Worm (Caenorhabditis elegans) whole organism, mixed stage, embryonic: ENCODE data around the gene old-2.
A peak's percentile ranks its signal among the peaks of the same experiment; 100 is the strongest.

Experiments
- bed-3 ChIP-seq: fragments of 200-800 bp; sonication (Bioruptor generic); optimal IDR thresholded peaks from 3 replicates; lab custom pipeline; 2018; ENCODE audit warnings: mild to moderate bottlenecking, missing genetic modification characterization, moderate library complexity, missing compliant biosample characterization
- blmp-1 ChIP-seq: fragments of 150-350 bp; optimal IDR thresholded peaks from 2 replicates; lab custom pipeline; 2014; ENCODE audit warnings: missing biosample characterization, missing genetic modification characterization
- ceh-39 ChIP-seq: fragments of 150-350 bp; optimal IDR thresholded peaks from 2 replicates; lab custom pipeline; 2014; ENCODE audit warnings: missing biosample characterization, missing genetic modification characterization
- ceh-43 ChIP-seq: fragments of 200-800 bp; sonication (Bioruptor generic); optimal IDR thresholded peaks from 2 replicates; lab custom pipeline; 2018; ENCODE audit warnings: mild to moderate bottlenecking, missing genetic modification characterization, moderate library complexity, missing compliant biosample characterization
- ceh-83 ChIP-seq: fragments of 200-800 bp; sonication (Bioruptor generic); optimal IDR thresholded peaks from 2 replicates; lab custom pipeline; 2018; ENCODE audit warnings: mild to moderate bottlenecking, missing genetic modification characterization, missing compliant biosample characterization
- ces-1 ChIP-seq: fragments of 150-350 bp; optimal IDR thresholded peaks from 2 replicates; lab custom pipeline; 2014; ENCODE audit warnings: missing biosample characterization, missing genetic modification reagents, missing genetic modification characterization
- cnd-1 ChIP-seq: fragments of 200-800 bp; sonication (Bioruptor generic); optimal IDR thresholded peaks from 2 replicates; lab custom pipeline; 2018; ENCODE audit warnings: mild to moderate bottlenecking, missing genetic modification characterization, missing compliant biosample characterization
- drap-1 ChIP-seq: fragments of 200-800 bp; sonication (Bioruptor generic); optimal IDR thresholded peaks from 3 replicates; lab custom pipeline; 2018; ENCODE audit warnings: mild to moderate bottlenecking, missing genetic modification characterization, missing compliant biosample characterization
- elt-1 ChIP-seq: sonication (generic microtip); optimal IDR thresholded peaks from 2 replicates; lab custom pipeline; 2017; ENCODE audit warnings: missing genetic modification characterization, mild to moderate bottlenecking, missing compliant biosample characterization, antibody characterized with exemption, moderate library complexity, borderline replicate concordance; ENCODE audit not compliant: insufficient read depth
- elt-3 ChIP-seq: fragments of 150-350 bp; optimal IDR thresholded peaks from 2 replicates; lab custom pipeline; 2014; ENCODE audit warnings: missing biosample characterization, missing genetic modification characterization
- flh-1 ChIP-seq: fragments of 200-800 bp; sonication (Bioruptor generic); optimal IDR thresholded peaks from 2 replicates; lab custom pipeline; 2018; ENCODE audit warnings: mild to moderate bottlenecking, missing genetic modification characterization, moderate library complexity, missing compliant biosample characterization
- ham-2 ChIP-seq: fragments of 200-800 bp; sonication (Bioruptor generic); optimal IDR thresholded peaks from 2 replicates; lab custom pipeline; 2018; ENCODE audit warnings: mild to moderate bottlenecking, missing genetic modification characterization, missing compliant biosample characterization
- hlh-1 ChIP-seq: fragments of 150-350 bp; optimal IDR thresholded peaks from 2 replicates; lab custom pipeline; 2014; ENCODE audit warnings: missing biosample characterization, missing genetic modification reagents, missing genetic modification characterization
- lin-13 ChIP-seq: fragments of 150-350 bp; optimal IDR thresholded peaks from 2 replicates; lab custom pipeline; 2014; ENCODE audit warnings: missing biosample characterization, missing genetic modification characterization
- lin-32 ChIP-seq: fragments of 200-800 bp; sonication (Bioruptor generic); optimal IDR thresholded peaks from 2 replicates; lab custom pipeline; 2018; ENCODE audit warnings: mild to moderate bottlenecking, missing genetic modification characterization, missing compliant biosample characterization
- lsy-2 ChIP-seq: fragments of 150-350 bp; optimal IDR thresholded peaks from 2 replicates; lab custom pipeline; 2014; ENCODE audit warnings: missing biosample characterization, missing genetic modification characterization
- mab-5 ChIP-seq: fragments of 150-350 bp; optimal IDR thresholded peaks from 2 replicates; lab custom pipeline; 2014; ENCODE audit warnings: missing biosample characterization, missing genetic modification characterization
- mep-1 ChIP-seq: fragments of 150-350 bp; optimal IDR thresholded peaks from 2 replicates; lab custom pipeline; 2017; ENCODE audit warnings: missing biosample characterization, missing genetic modification reagents, missing genetic modification characterization, inconsistent platforms
- mls-2 ChIP-seq: sonication (generic microtip); optimal IDR thresholded peaks from 2 replicates; lab custom pipeline; 2016; ENCODE audit warnings: mild to moderate bottlenecking, missing genetic modification characterization, moderate library complexity, missing compliant biosample characterization
- nhr-12 ChIP-seq: fragments of 150-350 bp; optimal IDR thresholded peaks from 2 replicates; lab custom pipeline; 2014; ENCODE audit warnings: missing biosample characterization, missing genetic modification characterization
- nhr-2 ChIP-seq: fragments of 150-350 bp; optimal IDR thresholded peaks from 2 replicates; lab custom pipeline; 2014; ENCODE audit warnings: missing biosample characterization, missing genetic modification characterization
- nhr-237 ChIP-seq: fragments of 150-350 bp; optimal IDR thresholded peaks from 2 replicates; lab custom pipeline; 2014; ENCODE audit warnings: missing biosample characterization, missing genetic modification characterization
- nhr-28 ChIP-seq: fragments of 150-350 bp; optimal IDR thresholded peaks from 2 replicates; lab custom pipeline; 2014; ENCODE audit warnings: missing biosample characterization, missing genetic modification characterization
- nhr-76 ChIP-seq: sonication (generic microtip); optimal IDR thresholded peaks from 2 replicates; lab custom pipeline; 2017; ENCODE audit warnings: missing biosample characterization, missing genetic modification characterization
- pha-4 ChIP-seq: fragments of 150-350 bp; optimal IDR thresholded peaks from 2 replicates; lab custom pipeline; 2018; ENCODE audit warnings: missing biosample characterization, missing genetic modification reagents, missing genetic modification characterization
- sem-2 ChIP-seq: fragments of 200-800 bp; sonication (Bioruptor generic); optimal IDR thresholded peaks from 2 replicates; lab custom pipeline; 2018; ENCODE audit warnings: mild to moderate bottlenecking, missing genetic modification characterization, missing compliant biosample characterization
- snpc-4 ChIP-seq: fragments of 150-350 bp; optimal IDR thresholded peaks from 2 replicates; lab custom pipeline; 2014; ENCODE audit warnings: missing biosample characterization, missing genetic modification characterization
- sptf-1 ChIP-seq: sonication (generic microtip); optimal IDR thresholded peaks from 2 replicates; lab custom pipeline; 2017; ENCODE audit warnings: mild to moderate bottlenecking, missing genetic modification characterization, moderate library complexity, missing compliant biosample characterization
- tbx-8 ChIP-seq: fragments of 200-800 bp; sonication (Bioruptor generic); optimal IDR thresholded peaks from 2 replicates; lab custom pipeline; 2018; ENCODE audit warnings: mild to moderate bottlenecking, missing genetic modification characterization, moderate library complexity, missing compliant biosample characterization
- unc-120 ChIP-seq: sonication (generic microtip); optimal IDR thresholded peaks from 2 replicates; lab custom pipeline; 2017; ENCODE audit warnings: missing genetic modification characterization, missing compliant biosample characterization; ENCODE audit not compliant: poor library complexity, severe bottlenecking
- unc-39 ChIP-seq: fragments of 150-350 bp; optimal IDR thresholded peaks from 2 replicates; lab custom pipeline; 2014; ENCODE audit warnings: missing biosample characterization, missing genetic modification characterization
- zip-8 ChIP-seq: fragments of 150-350 bp; optimal IDR thresholded peaks from 2 replicates; lab custom pipeline; 2014; ENCODE audit warnings: missing biosample characterization, missing genetic modification characterization
- ztf-11 ChIP-seq: fragments of 150-350 bp; optimal IDR thresholded peaks from 2 replicates; lab custom pipeline; 2014; ENCODE audit warnings: missing biosample characterization, missing genetic modification characterization

old-2 gene

DNA sequence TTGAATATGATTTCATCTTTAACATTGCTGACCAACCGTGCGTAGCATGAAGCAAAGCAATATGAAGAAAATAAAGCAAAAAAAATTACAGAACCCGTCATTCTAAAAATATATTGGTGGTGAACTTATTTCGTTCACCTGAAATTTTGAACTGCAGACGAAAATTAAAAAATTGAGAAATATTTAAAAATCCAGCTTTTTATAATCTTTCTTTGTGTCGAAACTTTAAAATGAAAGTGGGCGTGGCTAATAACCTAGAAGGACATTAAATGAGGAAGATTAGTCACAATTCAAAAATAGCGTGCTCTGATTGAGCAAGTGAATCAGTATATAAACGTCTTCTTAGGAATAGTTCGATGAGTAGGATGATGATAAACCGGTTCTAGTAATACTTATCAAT lies at the start of gene old-2:
Gene old-2, minus strand, starts transcription at position 101 of the 400 bp plus-strand sequence.
- TF ChIP-seq zip-8 (tag; lab: Kevin White, UChicago): no peak

DNA sequence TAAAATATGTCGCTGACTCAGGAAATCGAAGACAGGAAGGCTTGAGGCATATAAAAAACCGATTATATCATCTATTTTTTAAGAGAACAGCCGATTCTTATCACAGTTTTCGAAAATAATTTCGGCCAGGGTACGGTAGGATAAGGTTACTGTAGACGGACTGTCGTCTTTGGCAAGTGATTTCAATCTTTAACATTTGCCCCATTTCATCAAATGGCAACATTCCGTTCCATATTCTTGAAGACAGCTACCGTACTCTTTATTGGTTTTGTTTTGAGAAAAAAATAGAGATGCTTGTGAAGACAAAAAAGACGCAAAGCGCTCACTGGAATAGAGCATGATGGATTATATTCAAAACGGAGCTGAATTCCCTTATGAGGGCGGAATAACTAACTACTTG lies 49.3 kb upstream of the old-2 start:
- TF ChIP-seq nhr-12 (tag; lab: Kevin White, UChicago): no peak
- TF ChIP-seq mab-5 (tag; lab: Kevin White, UChicago): no peak
- no peak for TF ChIP-seq mep-1 (tag; lab: Kevin White, UChicago)
- TF ChIP-seq sem-2 (GFP tag; lab: Kevin White, UChicago): no peak
- no peak for TF ChIP-seq hlh-1 (tag; lab: Kevin White, UChicago)
- no peak for TF ChIP-seq mls-2 (tag; lab: Kevin White, UChicago)
- no peak for TF ChIP-seq bed-3 (GFP tag; lab: Kevin White, UChicago)
- no peak for TF ChIP-seq blmp-1
- no peak for TF ChIP-seq lin-13 (tag; lab: Kevin White, UChicago)
- TF ChIP-seq elt-3 (tag; lab: Kevin White, UChicago): no peak
- no peak for TF ChIP-seq nhr-2
- TF ChIP-seq lin-32 (GFP tag; lab: Kevin White, UChicago): no peak
- no peak for TF ChIP-seq unc-120 (tag; lab: Kevin White, UChicago)
- TF ChIP-seq unc-39 (tag; lab: Kevin White, UChicago): no peak
- TF ChIP-seq zip-8 (tag; lab: Kevin White, UChicago): no peak
- no peak for TF ChIP-seq lsy-2 (tag; lab: Kevin White, UChicago)

DNA sequence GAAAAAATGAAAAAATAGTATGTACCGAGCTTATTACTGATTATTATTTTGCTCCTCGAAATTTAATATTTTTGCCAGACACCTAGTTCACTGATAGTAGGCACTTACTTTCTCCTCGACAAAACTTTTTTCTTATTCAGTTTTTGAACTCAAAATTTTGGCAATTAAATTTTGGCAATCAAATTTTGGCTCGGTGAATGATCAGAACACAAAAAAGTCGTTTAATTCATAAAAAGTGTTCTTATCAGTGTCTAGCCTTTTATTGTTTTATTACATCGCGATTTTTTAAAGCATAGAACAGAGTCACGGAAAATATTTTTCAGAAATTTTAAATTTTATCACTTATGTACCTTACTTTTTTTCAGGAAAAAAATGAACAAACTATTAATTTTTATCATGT lies 45.8 kb upstream of the old-2 start:
- no peak for TF ChIP-seq drap-1 (GFP tag; lab: Kevin White, UChicago)
- TF ChIP-seq ces-1 (GFP tag; lab: Kevin White, UChicago): no peak
- TF ChIP-seq flh-1 (GFP tag; lab: Kevin White, UChicago): no peak
- no peak for TF ChIP-seq bed-3 (GFP tag; lab: Kevin White, UChicago)
- TF ChIP-seq ceh-39 (tag; lab: Kevin White, UChicago): no peak
- TF ChIP-seq zip-8 (tag; lab: Kevin White, UChicago): no peak
- TF ChIP-seq cnd-1: no peak
- TF ChIP-seq sem-2 (GFP tag; lab: Kevin White, UChicago): no peak
- no peak for TF ChIP-seq pha-4 (tag; lab: Kevin White, UChicago)
- no peak for TF ChIP-seq mep-1 (tag; lab: Kevin White, UChicago)
- TF ChIP-seq lin-32 (GFP tag; lab: Kevin White, UChicago): no peak
- TF ChIP-seq ceh-43 (GFP tag; lab: Kevin White, UChicago): no peak

DNA sequence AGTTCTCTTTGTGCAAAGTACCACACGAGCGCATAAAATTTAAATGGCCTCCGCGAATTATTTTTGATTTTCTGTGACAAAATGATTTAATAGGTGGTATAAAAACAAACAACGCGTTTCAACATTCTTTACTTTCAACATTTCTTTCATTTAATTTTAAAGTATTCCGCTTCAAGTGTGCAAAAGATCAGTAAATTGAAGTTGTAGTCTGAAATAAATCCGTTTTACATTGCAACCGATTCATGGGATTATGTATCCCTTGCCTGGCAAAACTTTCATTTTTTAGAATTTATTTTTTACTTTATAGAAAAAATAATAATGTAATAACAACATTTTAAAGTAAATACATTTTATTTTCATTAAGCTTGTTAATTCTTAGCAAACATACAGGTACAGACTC lies 45.0 kb upstream of the old-2 start, which contains the start of gene F26C11.1:
Gene F26C11.1, plus strand, starts transcription at position 301 of the 400 bp plus-strand sequence.
- TF ChIP-seq lsy-2 (tag; lab: Kevin White, UChicago) (no peak), mab-5 (tag; lab: Kevin White, UChicago) (no peak), cnd-1 (no peak), hlh-1 (tag; lab: Kevin White, UChicago) (no peak), lin-32 (GFP tag; lab: Kevin White, UChicago) (no peak), ceh-83 (GFP tag; lab: Kevin White, UChicago) (no peak), unc-120 (tag; lab: Kevin White, UChicago) (no peak), unc-39 (tag; lab: Kevin White, UChicago) (no peak), flh-1 (GFP tag; lab: Kevin White, UChicago) (no peak), tbx-8 (GFP tag; lab: Kevin White, UChicago) (no peak), snpc-4 (tag; lab: Kevin White, UChicago) (no peak), ham-2 (no peak), ztf-11 (tag; lab: Kevin White, UChicago) (no peak), zip-8 (tag; lab: Kevin White, UChicago) (no peak), pha-4 (tag; lab: Kevin White, UChicago) (no peak), mls-2 (tag; lab: Kevin White, UChicago) (no peak), nhr-237 (tag; lab: Kevin White, UChicago) (no peak), lin-13 (tag; lab: Kevin White, UChicago) (no peak)

DNA sequence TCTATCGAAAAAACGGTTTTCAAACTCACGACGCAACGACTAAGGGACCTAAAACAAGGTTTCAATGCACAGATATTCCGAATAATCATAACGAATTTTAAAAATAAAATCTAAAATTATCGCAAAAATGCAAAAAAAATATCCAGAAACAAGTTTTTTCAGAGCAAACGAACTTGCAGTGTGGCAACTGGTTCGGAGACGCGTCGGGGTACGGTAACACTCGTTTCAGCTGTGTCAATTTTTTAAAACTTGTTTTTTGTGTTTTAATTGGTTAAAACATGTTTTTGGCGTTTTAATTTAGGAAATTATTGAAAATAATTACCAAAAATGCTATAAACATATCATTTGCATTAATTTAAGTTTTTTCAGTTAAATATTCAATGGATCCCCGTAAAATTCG lies 43.0 kb upstream of the old-2 start, which contains the start of gene C08H9.16:
Gene C08H9.16, plus strand, starts transcription at position 370 of the 400 bp plus-strand sequence.
- TF ChIP-seq nhr-237 (tag; lab: Kevin White, UChicago) (no peak), snpc-4 (tag; lab: Kevin White, UChicago) (no peak), lin-13 (tag; lab: Kevin White, UChicago) (peak; percentile 11), flh-1 (GFP tag; lab: Kevin White, UChicago) (no peak), nhr-76 (tag; lab: Kevin White, UChicago) (no peak), sptf-1 (tag; lab: Kevin White, UChicago) (no peak), elt-1 (tag; lab: Kevin White, UChicago) (no peak), zip-8 (tag; lab: Kevin White, UChicago) (no peak), ztf-11 (tag; lab: Kevin White, UChicago) (no peak), ceh-83 (GFP tag; lab: Kevin White, UChicago) (no peak), lsy-2 (tag; lab: Kevin White, UChicago) (peak; percentile 95), sem-2 (GFP tag; lab: Kevin White, UChicago) (no peak), tbx-8 (GFP tag; lab: Kevin White, UChicago) (no peak), ham-2 (no peak), nhr-28 (no peak), ces-1 (GFP tag; lab: Kevin White, UChicago) (no peak), elt-3 (tag; lab: Kevin White, UChicago) (no peak), mep-1 (tag; lab: Kevin White, UChicago) (peak; percentile 36), hlh-1 (tag; lab: Kevin White, UChicago) (peak; percentile 59), unc-120 (tag; lab: Kevin White, UChicago) (no peak), ceh-39 (tag; lab: Kevin White, UChicago) (no peak), blmp-1 (no peak), cnd-1 (no peak)
